Worm (Caenorhabditis elegans) whole organism, L1 larva: ENCODE measurements around the gene tbc-19.

Experiments
- ama-1 ChIP-seq: fragments of 150-350 bp; optimal IDR thresholded peaks from 2 replicates; lab custom pipeline; 2014
- ceh-90 ChIP-seq: sonication (generic microtip); optimal IDR thresholded peaks from 2 replicates; lab custom pipeline; 2016; ENCODE audit warnings: missing genetic modification characterization, missing compliant biosample characterization
- hlh-17 ChIP-seq: fragments of 200-800 bp; sonication (Bioruptor generic); optimal IDR thresholded peaks from 2 replicates; lab custom pipeline; 2018; ENCODE audit warnings: missing genetic modification characterization, mild to moderate bottlenecking, missing compliant biosample characterization, moderate library complexity, borderline replicate concordance
- nhr-77 ChIP-seq: fragments of 150-350 bp; optimal IDR thresholded peaks from 2 replicates; lab custom pipeline; 2014; ENCODE audit warnings: missing biosample characterization, missing genetic modification characterization
- unc-86 ChIP-seq: sonication (generic microtip); optimal IDR thresholded peaks from 2 replicates; lab custom pipeline; 2016; ENCODE audit warnings: missing genetic modification characterization, missing compliant biosample characterization

DNA sequence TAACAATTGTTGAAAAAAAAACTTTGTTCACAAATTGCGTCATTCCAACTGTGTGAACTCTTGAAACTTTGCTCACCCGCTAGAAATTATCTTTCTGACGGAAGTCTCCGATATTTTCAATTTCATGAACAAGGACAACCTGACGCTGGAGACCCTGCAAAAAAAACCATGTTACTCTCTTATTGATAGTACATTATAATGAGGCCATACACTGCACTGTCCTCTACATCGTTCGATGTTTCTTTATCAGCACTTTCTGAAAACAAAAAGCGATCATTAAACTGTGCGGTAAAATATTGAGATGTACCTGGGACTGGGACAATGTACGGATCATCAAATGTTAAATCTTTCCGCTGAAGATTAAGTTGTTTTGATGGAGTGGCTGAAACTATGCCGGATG lies 8.8 kb downstream of the tbc-19 start:
- TF ChIP-seq unc-86 (no peak), hlh-17 (GFP tag; lab: Kevin White, UChicago) (no peak), ama-1 (lab: Kevin White, UChicago) (no peak), nhr-77 (tag; lab: Kevin White, UChicago) (no peak), ceh-90 (tag; lab: Kevin White, UChicago) (no peak)
